Worm (Caenorhabditis elegans) whole organism, mixed stage, embryonic: ENCODE measurements around the gene C10A4.6.

Experiments used
- M03D4.4 ChIP-seq: sonication (generic microtip); optimal IDR thresholded peaks from 2 replicates; lab custom pipeline; 2017; ENCODE audit warnings: mild to moderate bottlenecking, missing genetic modification characterization, missing compliant biosample characterization
- bed-3 ChIP-seq: fragments of 200-800 bp; sonication (Bioruptor generic); optimal IDR thresholded peaks from 3 replicates; lab custom pipeline; 2018; ENCODE audit warnings: mild to moderate bottlenecking, missing genetic modification characterization, moderate library complexity, missing compliant biosample characterization
- blmp-1 ChIP-seq: fragments of 150-350 bp; optimal IDR thresholded peaks from 2 replicates; lab custom pipeline; 2014; ENCODE audit warnings: missing biosample characterization, missing genetic modification characterization
- ceh-39 ChIP-seq: fragments of 150-350 bp; optimal IDR thresholded peaks from 2 replicates; lab custom pipeline; 2014; ENCODE audit warnings: missing biosample characterization, missing genetic modification characterization
- ceh-43 ChIP-seq: fragments of 200-800 bp; sonication (Bioruptor generic); optimal IDR thresholded peaks from 2 replicates; lab custom pipeline; 2018; ENCODE audit warnings: mild to moderate bottlenecking, missing genetic modification characterization, moderate library complexity, missing compliant biosample characterization
- ceh-83 ChIP-seq: fragments of 200-800 bp; sonication (Bioruptor generic); optimal IDR thresholded peaks from 2 replicates; lab custom pipeline; 2018; ENCODE audit warnings: mild to moderate bottlenecking, missing genetic modification characterization, missing compliant biosample characterization
- ces-1 ChIP-seq: fragments of 150-350 bp; optimal IDR thresholded peaks from 2 replicates; lab custom pipeline; 2014; ENCODE audit warnings: missing biosample characterization, missing genetic modification reagents, missing genetic modification characterization
- cnd-1 ChIP-seq: fragments of 200-800 bp; sonication (Bioruptor generic); optimal IDR thresholded peaks from 2 replicates; lab custom pipeline; 2018; ENCODE audit warnings: mild to moderate bottlenecking, missing genetic modification characterization, missing compliant biosample characterization
- drap-1 ChIP-seq: fragments of 200-800 bp; sonication (Bioruptor generic); optimal IDR thresholded peaks from 3 replicates; lab custom pipeline; 2018; ENCODE audit warnings: mild to moderate bottlenecking, missing genetic modification characterization, missing compliant biosample characterization
- elt-1 ChIP-seq: sonication (generic microtip); optimal IDR thresholded peaks from 2 replicates; lab custom pipeline; 2017; ENCODE audit warnings: missing genetic modification characterization, mild to moderate bottlenecking, missing compliant biosample characterization, antibody characterized with exemption, moderate library complexity, borderline replicate concordance; ENCODE audit not compliant: insufficient read depth
- elt-3 ChIP-seq: fragments of 150-350 bp; optimal IDR thresholded peaks from 2 replicates; lab custom pipeline; 2014; ENCODE audit warnings: missing biosample characterization, missing genetic modification characterization
- flh-1 ChIP-seq: fragments of 200-800 bp; sonication (Bioruptor generic); optimal IDR thresholded peaks from 2 replicates; lab custom pipeline; 2018; ENCODE audit warnings: mild to moderate bottlenecking, missing genetic modification characterization, moderate library complexity, missing compliant biosample characterization
- ham-2 ChIP-seq: fragments of 200-800 bp; sonication (Bioruptor generic); optimal IDR thresholded peaks from 2 replicates; lab custom pipeline; 2018; ENCODE audit warnings: mild to moderate bottlenecking, missing genetic modification characterization, missing compliant biosample characterization
- hlh-1 ChIP-seq: fragments of 150-350 bp; optimal IDR thresholded peaks from 2 replicates; lab custom pipeline; 2014; ENCODE audit warnings: missing biosample characterization, missing genetic modification reagents, missing genetic modification characterization
- lin-32 ChIP-seq: fragments of 200-800 bp; sonication (Bioruptor generic); optimal IDR thresholded peaks from 2 replicates; lab custom pipeline; 2018; ENCODE audit warnings: mild to moderate bottlenecking, missing genetic modification characterization, missing compliant biosample characterization
- lsy-2 ChIP-seq: fragments of 150-350 bp; optimal IDR thresholded peaks from 2 replicates; lab custom pipeline; 2014; ENCODE audit warnings: missing biosample characterization, missing genetic modification characterization
- mab-5 ChIP-seq: fragments of 150-350 bp; optimal IDR thresholded peaks from 2 replicates; lab custom pipeline; 2014; ENCODE audit warnings: missing biosample characterization, missing genetic modification characterization
- mep-1 ChIP-seq: fragments of 150-350 bp; optimal IDR thresholded peaks from 2 replicates; lab custom pipeline; 2017; ENCODE audit warnings: missing biosample characterization, missing genetic modification reagents, missing genetic modification characterization, inconsistent platforms
- mls-2 ChIP-seq: sonication (generic microtip); optimal IDR thresholded peaks from 2 replicates; lab custom pipeline; 2016; ENCODE audit warnings: mild to moderate bottlenecking, missing genetic modification characterization, moderate library complexity, missing compliant biosample characterization
- nhr-2 ChIP-seq: fragments of 150-350 bp; optimal IDR thresholded peaks from 2 replicates; lab custom pipeline; 2014; ENCODE audit warnings: missing biosample characterization, missing genetic modification characterization
- nhr-237 ChIP-seq: fragments of 150-350 bp; optimal IDR thresholded peaks from 2 replicates; lab custom pipeline; 2014; ENCODE audit warnings: missing biosample characterization, missing genetic modification characterization
- nhr-28 ChIP-seq: fragments of 150-350 bp; optimal IDR thresholded peaks from 2 replicates; lab custom pipeline; 2014; ENCODE audit warnings: missing biosample characterization, missing genetic modification characterization
- nhr-76 ChIP-seq: sonication (generic microtip); optimal IDR thresholded peaks from 2 replicates; lab custom pipeline; 2017; ENCODE audit warnings: missing biosample characterization, missing genetic modification characterization
- pha-4 ChIP-seq: fragments of 150-350 bp; optimal IDR thresholded peaks from 2 replicates; lab custom pipeline; 2018; ENCODE audit warnings: missing biosample characterization, missing genetic modification reagents, missing genetic modification characterization
- sem-2 ChIP-seq: fragments of 200-800 bp; sonication (Bioruptor generic); optimal IDR thresholded peaks from 2 replicates; lab custom pipeline; 2018; ENCODE audit warnings: mild to moderate bottlenecking, missing genetic modification characterization, missing compliant biosample characterization
- snpc-4 ChIP-seq: fragments of 150-350 bp; optimal IDR thresholded peaks from 2 replicates; lab custom pipeline; 2014; ENCODE audit warnings: missing biosample characterization, missing genetic modification characterization
- sptf-1 ChIP-seq: sonication (generic microtip); optimal IDR thresholded peaks from 2 replicates; lab custom pipeline; 2017; ENCODE audit warnings: mild to moderate bottlenecking, missing genetic modification characterization, moderate library complexity, missing compliant biosample characterization
- tbx-8 ChIP-seq: fragments of 200-800 bp; sonication (Bioruptor generic); optimal IDR thresholded peaks from 2 replicates; lab custom pipeline; 2018; ENCODE audit warnings: mild to moderate bottlenecking, missing genetic modification characterization, moderate library complexity, missing compliant biosample characterization
- unc-120 ChIP-seq: sonication (generic microtip); optimal IDR thresholded peaks from 2 replicates; lab custom pipeline; 2017; ENCODE audit warnings: missing genetic modification characterization, missing compliant biosample characterization; ENCODE audit not compliant: poor library complexity, severe bottlenecking
- unc-62 ChIP-seq: fragments of 150-350 bp; optimal IDR thresholded peaks from 2 replicates; lab custom pipeline; 2014; ENCODE audit warnings: missing biosample characterization, missing genetic modification reagents, missing genetic modification characterization
- zip-8 ChIP-seq: fragments of 150-350 bp; optimal IDR thresholded peaks from 2 replicates; lab custom pipeline; 2014; ENCODE audit warnings: missing biosample characterization, missing genetic modification characterization
- ztf-11 ChIP-seq: fragments of 150-350 bp; optimal IDR thresholded peaks from 2 replicates; lab custom pipeline; 2014; ENCODE audit warnings: missing biosample characterization, missing genetic modification characterization

The C10A4.6 gene

DNA sequence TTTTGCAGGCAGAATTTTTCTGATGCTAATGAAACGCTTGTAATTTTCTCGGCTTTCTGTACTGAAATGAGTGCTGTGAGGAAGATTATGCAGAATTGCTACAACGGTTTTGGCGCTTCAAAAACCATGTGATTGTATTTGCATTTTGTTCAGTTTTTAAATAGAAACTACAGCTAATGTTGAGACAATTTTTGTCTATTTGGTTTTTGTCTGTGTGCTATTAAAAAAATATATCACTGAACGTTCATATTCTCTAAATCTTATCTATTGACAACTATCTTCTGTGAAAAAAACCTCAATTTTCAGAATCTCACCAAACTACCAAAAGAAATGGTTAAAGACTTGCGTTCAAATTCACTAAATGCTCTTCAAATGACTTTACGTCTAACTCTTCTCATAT lies at the start of gene C10A4.6:
Gene C10A4.6 (plus strand): TSS at position 301 of the 400 bp plus-strand sequence.
- TF ChIP-seq elt-1 (tag; lab: Kevin White, UChicago) (no peak), lin-32 (GFP tag; lab: Kevin White, UChicago) (no peak), nhr-76 (tag; lab: Kevin White, UChicago) (no peak), mep-1 (tag; lab: Kevin White, UChicago) (no peak), ces-1 (GFP tag; lab: Kevin White, UChicago) (no peak), ceh-39 (no peak), bed-3 (GFP tag; lab: Kevin White, UChicago) (no peak), mls-2 (tag; lab: Kevin White, UChicago) (no peak), nhr-28 (tag; lab: Kevin White, UChicago) (no peak), ceh-43 (GFP tag; lab: Kevin White, UChicago) (no peak), ceh-83 (GFP tag; lab: Kevin White, UChicago) (no peak), sptf-1 (tag; lab: Kevin White, UChicago) (no peak), M03D4.4 (no peak), snpc-4 (tag; lab: Kevin White, UChicago) (no peak), nhr-2 (no peak), cnd-1 (tag; lab: Kevin White, UChicago) (no peak), hlh-1 (tag; lab: Kevin White, UChicago) (no peak), unc-120 (tag; lab: Kevin White, UChicago) (no peak), elt-3 (no peak), tbx-8 (GFP tag; lab: Kevin White, UChicago) (no peak)
- TF ChIP-seq, all 35 proteins: peak for 0

ce11 chrX:7340915-7341559 lies 49.3 kb upstream of the C10A4.6 start, which contains the start of gene C07D8.6:
Gene C07D8.6, plus strand, starts transcription at chrX:7341509.
- no peak for TF ChIP-seq zip-8 (tag; lab: Kevin White, UChicago)
- no peak for TF ChIP-seq ceh-43 (GFP tag; lab: Kevin White, UChicago)
- no peak for TF ChIP-seq tbx-8 (GFP tag; lab: Kevin White, UChicago)
- no peak for TF ChIP-seq cnd-1 (tag; lab: Kevin White, UChicago)
- TF ChIP-seq blmp-1, result no peak
- TF ChIP-seq sptf-1 (tag; lab: Kevin White, UChicago), result no peak
- peak; percentile 24 for TF ChIP-seq unc-62
- no peak for TF ChIP-seq nhr-76 (tag; lab: Kevin White, UChicago)
- no peak for TF ChIP-seq ceh-83 (GFP tag; lab: Kevin White, UChicago)
- no peak for TF ChIP-seq mep-1 (tag; lab: Kevin White, UChicago)
- TF ChIP-seq ham-2 (GFP tag; lab: Kevin White, UChicago), result no peak
- TF ChIP-seq snpc-4 (tag; lab: Kevin White, UChicago), result no peak
- TF ChIP-seq lsy-2 (tag; lab: Kevin White, UChicago), result no peak
- no peak for TF ChIP-seq drap-1 (GFP tag; lab: Kevin White, UChicago)
- peak; percentile 1 for TF ChIP-seq unc-120 (tag; lab: Kevin White, UChicago)
- TF ChIP-seq nhr-237 (tag; lab: Kevin White, UChicago), result no peak
- TF ChIP-seq M03D4.4, result no peak
- peak; percentile 62 for TF ChIP-seq hlh-1 (tag; lab: Kevin White, UChicago)
- TF ChIP-seq lin-32 (GFP tag; lab: Kevin White, UChicago), result no peak
- TF ChIP-seq ceh-39, result no peak
- no peak for TF ChIP-seq mls-2 (tag; lab: Kevin White, UChicago)

ce11 chrX:7343218-7343617 lies 47.2 kb upstream of the C10A4.6 start:
- TF ChIP-seq bed-3 (GFP tag; lab: Kevin White, UChicago) (no peak), tbx-8 (GFP tag; lab: Kevin White, UChicago) (no peak), sptf-1 (tag; lab: Kevin White, UChicago) (no peak), pha-4 (no peak), nhr-28 (tag; lab: Kevin White, UChicago) (no peak), lin-32 (GFP tag; lab: Kevin White, UChicago) (no peak), ztf-11 (tag; lab: Kevin White, UChicago) (no peak), hlh-1 (tag; lab: Kevin White, UChicago) (no peak), nhr-2 (no peak), mab-5 (tag; lab: Kevin White, UChicago) (no peak), sem-2 (GFP tag; lab: Kevin White, UChicago) (no peak), cnd-1 (tag; lab: Kevin White, UChicago) (no peak), flh-1 (GFP tag; lab: Kevin White, UChicago) (no peak)
